Fruit fly (Drosophila melanogaster) whole organism, embryonic: Measurements from ENCODE around the gene CG10431.

Source experiments
- Adf1 ChIP-seq: fragments of 200-800 bp; sonication (Bioruptor generic); IDR thresholded peaks from 2 replicates; pipeline ENCODE4 v1.3.6; 2022; ENCODE audit warnings: missing biosample characterization, missing genetic modification characterization
- Atf3 ChIP-seq: fragments of 200-800 bp; sonication (Bioruptor generic); optimal IDR thresholded peaks from 3 replicates; lab custom pipeline; 2016; ENCODE audit warnings: missing biosample characterization, missing genetic modification characterization
- BtbVII ChIP-seq: fragments of 200-800 bp; sonication (Bioruptor generic); optimal IDR thresholded peaks from 3 replicates; lab custom pipeline; 2017; ENCODE audit warnings: missing biosample characterization, mild to moderate bottlenecking, missing genetic modification characterization
- CG10147 ChIP-seq: fragments of 200-800 bp; sonication (Bioruptor generic); optimal IDR thresholded peaks from 2 replicates; lab custom pipeline; 2019; ENCODE audit warnings: missing biosample characterization, mild to moderate bottlenecking, missing genetic modification characterization, moderate library complexity
- CG10565 ChIP-seq: fragments of 200-800 bp; sonication (Bioruptor generic); optimal IDR thresholded peaks from 3 replicates; lab custom pipeline; 2016; ENCODE audit warnings: missing biosample characterization, mild to moderate bottlenecking, missing genetic modification characterization
- CG11085 ChIP-seq: fragments of 200-800 bp; sonication (Bioruptor generic); IDR thresholded peaks from 2 replicates; pipeline ENCODE4 v1.3.6; 2022; ENCODE audit warnings: missing biosample characterization, missing genetic modification characterization
- CG11247 ChIP-seq: fragments of 200-800 bp; sonication (Bioruptor generic); IDR thresholded peaks from 2 replicates; pipeline ENCODE4 v1.3.6; 2022; ENCODE audit warnings: missing biosample characterization, missing genetic modification characterization
- CG12155 ChIP-seq: fragments of 200-800 bp; sonication (Bioruptor generic); optimal IDR thresholded peaks from 3 replicates; lab custom pipeline; 2016; ENCODE audit warnings: missing biosample characterization, missing genetic modification characterization
- CG13424 ChIP-seq: fragments of 200-800 bp; sonication (Bioruptor generic); optimal IDR thresholded peaks from 2 replicates; lab custom pipeline; 2019; ENCODE audit warnings: missing biosample characterization, mild to moderate bottlenecking, missing genetic modification characterization, moderate library complexity
- CG16815 ChIP-seq: fragments of 200-800 bp; sonication (Bioruptor generic); optimal IDR thresholded peaks from 3 replicates; lab custom pipeline; 2017; ENCODE audit warnings: missing biosample characterization, mild to moderate bottlenecking, missing genetic modification characterization
- CG17359 ChIP-seq: fragments of 200-800 bp; sonication (Bioruptor generic); optimal IDR thresholded peaks from 3 replicates; lab custom pipeline; 2018; ENCODE audit warnings: missing biosample characterization, mild to moderate bottlenecking, missing genetic modification characterization, moderate library complexity
- CG2129 ChIP-seq: fragments of 200-800 bp; sonication (Bioruptor generic); IDR thresholded peaks from 2 replicates; pipeline ENCODE4 v1.3.6; 2022; ENCODE audit warnings: missing biosample characterization, missing genetic modification characterization; ENCODE audit not compliant: partially characterized antibody
- CG3065 ChIP-seq: fragments of 200-800 bp; sonication (Bioruptor generic); optimal IDR thresholded peaks from 2 replicates; lab custom pipeline; 2016; ENCODE audit warnings: missing biosample characterization, missing genetic modification characterization
- CG3163 ChIP-seq: fragments of 200-800 bp; sonication (Bioruptor generic); optimal IDR thresholded peaks from 3 replicates; lab custom pipeline; 2016; ENCODE audit warnings: missing biosample characterization, missing genetic modification characterization
- CG34376 ChIP-seq: fragments of 200-800 bp; sonication (Bioruptor generic); optimal IDR thresholded peaks from 2 replicates; lab custom pipeline; 2018; ENCODE audit warnings: missing biosample characterization, mild to moderate bottlenecking, missing genetic modification characterization
- CG3838 ChIP-seq: fragments of 200-800 bp; sonication (Bioruptor generic); optimal IDR thresholded peaks from 3 replicates; lab custom pipeline; 2016; ENCODE audit warnings: missing biosample characterization, missing genetic modification characterization
- CG4404 ChIP-seq: fragments of 200-800 bp; sonication (Bioruptor generic); IDR thresholded peaks from 2 replicates; pipeline ENCODE4 v1.3.6; 2022; ENCODE audit warnings: missing biosample characterization, missing genetic modification characterization
- CG5953 ChIP-seq: fragments of 200-800 bp; sonication (Bioruptor generic); IDR thresholded peaks from 2 replicates; pipeline ENCODE4 v1.3.6; 2022; ENCODE audit warnings: missing biosample characterization, missing genetic modification characterization
- CG6175 ChIP-seq: fragments of 200-800 bp; sonication (Bioruptor generic); IDR thresholded peaks from 3 replicates; pipeline ENCODE4 v1.3.6; 2022; ENCODE audit warnings: missing biosample characterization, missing genetic modification characterization
- CG6791 ChIP-seq: fragments of 200-800 bp; sonication (Bioruptor generic); IDR thresholded peaks from 3 replicates; pipeline ENCODE4 v1.3.6; 2022; ENCODE audit warnings: missing biosample characterization, missing genetic modification characterization; ENCODE audit not compliant: partially characterized antibody
- CG6813 ChIP-seq: fragments of 200-800 bp; sonication (Bioruptor generic); optimal IDR thresholded peaks from 2 replicates; lab custom pipeline; 2017; ENCODE audit warnings: missing biosample characterization, missing genetic modification characterization, mild to moderate bottlenecking, moderate library complexity, missing genetic modification reagents
- CG7928 ChIP-seq: fragments of 200-800 bp; sonication (Bioruptor generic); optimal IDR thresholded peaks from 2 replicates; lab custom pipeline; 2017; ENCODE audit warnings: missing biosample characterization, mild to moderate bottlenecking, missing genetic modification characterization
- CG7987 ChIP-seq: fragments of 200-800 bp; sonication (Bioruptor generic); optimal IDR thresholded peaks from 2 replicates; lab custom pipeline; 2018; ENCODE audit warnings: missing biosample characterization, mild to moderate bottlenecking, missing genetic modification characterization, moderate library complexity
- ERR ChIP-seq: fragments of 200-800 bp; sonication (Bioruptor generic); optimal IDR thresholded peaks from 2 replicates; lab custom pipeline; 2016; ENCODE audit warnings: missing biosample characterization, missing genetic modification characterization
- Eip74EF ChIP-seq, 2 experiments: fragments of 200-800 bp in 1 of 2; fragments of >200 bp in 1 of 2; sonication (Bioruptor generic) in 1 of 2; optimal IDR thresholded peaks; 2 replicates each; lab custom pipeline; 2017 to 2019; ENCODE audit warnings: missing biosample characterization in 2 of 2, missing genetic modification characterization in 2 of 2, mild to moderate bottlenecking in 1 of 2, moderate library complexity in 1 of 2
- HLH3B ChIP-seq: fragments of 200-800 bp; sonication (Bioruptor generic); IDR thresholded peaks from 2 replicates; pipeline ENCODE4 v1.3.6; 2022; ENCODE audit warnings: missing biosample characterization, missing genetic modification characterization
- HmgZ ChIP-seq: fragments of 200-800 bp; sonication (Bioruptor generic); optimal IDR thresholded peaks from 2 replicates; lab custom pipeline; 2018; ENCODE audit warnings: missing biosample characterization, mild to moderate bottlenecking, missing genetic modification characterization
- Kr ChIP-seq: fragments of 200-800 bp; sonication (Bioruptor generic); optimal IDR thresholded peaks from 2 replicates; lab custom pipeline; 2017; ENCODE audit warnings: missing biosample characterization, mild to moderate bottlenecking, missing genetic modification characterization
- MTF-1 ChIP-seq: fragments of 200-800 bp; sonication (Bioruptor generic); optimal IDR thresholded peaks from 2 replicates; lab custom pipeline; 2018; ENCODE audit warnings: missing biosample characterization, mild to moderate bottlenecking, missing genetic modification characterization, borderline replicate concordance
- Max ChIP-seq: fragments of 200-800 bp; sonication (Bioruptor generic); optimal IDR thresholded peaks from 2 replicates; lab custom pipeline; 2016; ENCODE audit warnings: missing biosample characterization, mild to moderate bottlenecking, missing genetic modification characterization
- Med ChIP-seq: fragments of 200-800 bp; sonication (Bioruptor generic); peaks from one replicate; lab custom pipeline; 2016; ENCODE audit warnings: missing biosample characterization, missing genetic modification characterization, mild to moderate bottlenecking, inconsistent platforms, moderate library complexity
- NK7.1 ChIP-seq: fragments of 200-800 bp; sonication (Bioruptor generic); optimal IDR thresholded peaks from 3 replicates; lab custom pipeline; 2016; ENCODE audit warnings: missing biosample characterization, missing genetic modification characterization
- Opbp ChIP-seq: fragments of 200-800 bp; sonication (Bioruptor generic); IDR thresholded peaks from 3 replicates; pipeline ENCODE4 v1.3.6; 2022; ENCODE audit warnings: missing biosample characterization, missing genetic modification characterization; ENCODE audit not compliant: partially characterized antibody
- Optix ChIP-seq: fragments of 200-800 bp; sonication (Bioruptor generic); IDR thresholded peaks from 3 replicates; pipeline ENCODE4 v1.3.6; 2022; ENCODE audit warnings: missing biosample characterization, missing genetic modification characterization
- Ptx1 ChIP-seq: fragments of 200-800 bp; sonication (Bioruptor generic); IDR thresholded peaks from 2 replicates; pipeline ENCODE4 v1.3.6; 2022; ENCODE audit warnings: missing biosample characterization, missing genetic modification characterization
- Side ChIP-seq: fragments of 200-800 bp; sonication (Bioruptor generic); optimal IDR thresholded peaks from 2 replicates; lab custom pipeline; 2016; ENCODE audit warnings: missing biosample characterization, missing genetic modification characterization
- ab ChIP-seq: fragments of 200-800 bp; sonication (Bioruptor generic); optimal IDR thresholded peaks from 2 replicates; lab custom pipeline; 2016; ENCODE audit warnings: missing biosample characterization, missing genetic modification characterization
- amos ChIP-seq: fragments of 200-800 bp; sonication (Bioruptor generic); IDR thresholded peaks from 2 replicates; pipeline ENCODE4 v1.3.6; 2022; ENCODE audit warnings: missing biosample characterization, missing genetic modification characterization; ENCODE audit not compliant: partially characterized antibody
- ase ChIP-seq: fragments of 200-800 bp; sonication (Bioruptor generic); IDR thresholded peaks from 3 replicates; pipeline ENCODE4 v1.3.6; 2022; ENCODE audit warnings: missing biosample characterization, missing genetic modification characterization
- az2 ChIP-seq: fragments of 200-800 bp; sonication (Bioruptor generic); optimal IDR thresholded peaks from 3 replicates; lab custom pipeline; 2016; ENCODE audit warnings: missing biosample characterization, missing genetic modification characterization
- bigmax ChIP-seq: fragments of 200-800 bp; sonication (Bioruptor generic); optimal IDR thresholded peaks from 2 replicates; lab custom pipeline; 2018; ENCODE audit warnings: missing biosample characterization, mild to moderate bottlenecking, missing genetic modification characterization
- ci ChIP-seq: fragments of 200-800 bp; sonication (Bioruptor generic); IDR thresholded peaks from 3 replicates; pipeline ENCODE4 v1.3.6; 2022; ENCODE audit warnings: missing biosample characterization, missing genetic modification characterization
- cwo ChIP-seq: fragments of 200-800 bp; sonication (Bioruptor generic); optimal IDR thresholded peaks from 3 replicates; lab custom pipeline; 2017; ENCODE audit warnings: missing biosample characterization, missing genetic modification characterization, mild to moderate bottlenecking, moderate library complexity, missing genetic modification reagents
- exex ChIP-seq: fragments of 200-800 bp; sonication (Bioruptor generic); optimal IDR thresholded peaks from 4 replicates; lab custom pipeline; 2018; ENCODE audit warnings: missing biosample characterization, mild to moderate bottlenecking, missing genetic modification characterization, moderate library complexity
- fu2 ChIP-seq: fragments of 200-800 bp; sonication (Bioruptor generic); optimal IDR thresholded peaks from 2 replicates; lab custom pipeline; 2016; ENCODE audit warnings: missing biosample characterization, missing genetic modification characterization
- grau ChIP-seq: fragments of 200-800 bp; optimal IDR thresholded peaks from 3 replicates; lab custom pipeline; 2019; ENCODE audit warnings: missing biosample characterization, mild to moderate bottlenecking, missing genetic modification characterization, moderate library complexity
- hkb ChIP-seq, 2 experiments: fragments of 200-800 bp in 1 of 2; fragments of >200 bp in 1 of 2; sonication (Bioruptor generic) in 1 of 2; IDR thresholded peaks in 1 of 2; optimal IDR thresholded peaks in 1 of 2; 2 replicates each; pipeline versions ENCODE4 v1.3.6 to Lab custom; 2017 to 2022; ENCODE audit warnings: missing biosample characterization in 1 of 2, missing genetic modification characterization in 1 of 2
- repo ChIP-seq: fragments of 200-800 bp; sonication (Bioruptor generic); optimal IDR thresholded peaks from 2 replicates; lab custom pipeline; 2016; ENCODE audit warnings: missing biosample characterization, missing genetic modification characterization
- rib ChIP-seq: fragments of 200-800 bp; sonication (Bioruptor generic); IDR thresholded peaks from 2 replicates; pipeline ENCODE4 v1.3.6; 2022; ENCODE audit warnings: missing biosample characterization, missing genetic modification characterization
- sug ChIP-seq: fragments of 200-800 bp; optimal IDR thresholded peaks from 2 replicates; lab custom pipeline; 2019; ENCODE audit warnings: missing biosample characterization, mild to moderate bottlenecking, missing genetic modification characterization, moderate library complexity
- ttk ChIP-seq: fragments of 200-800 bp; sonication (Bioruptor generic); IDR thresholded peaks from 2 replicates; pipeline ENCODE4 v2.1.2; 2022; ENCODE audit warnings: missing biosample characterization, missing genetic modification characterization

CG10431 gene

dm6 chr2L:18955666-18956065, 18.8 kb upstream of the CG10431 start:
- TF ChIP-seq cwo (peak; percentile 19), MTF-1 (GFP tag; lab: Kevin White, UChicago) (no peak), Opbp (GFP tag; lab: Robert Waterston, UW) (no peak), exex (tag; lab: Kevin White, UChicago) (peak; percentile 46), BtbVII (GFP tag; lab: Kevin White, UChicago) (no peak), CG34376 (GFP tag; lab: Kevin White, UChicago) (peak; percentile 86), ase (GFP tag; lab: Robert Waterston, UW) (no peak), CG7987 (GFP tag; lab: Kevin White, UChicago) (peak; percentile 24), ttk (GFP tag; lab: Robert Waterston, UW) (no peak), fu2 (no peak), CG4404 (GFP tag; lab: Robert Waterston, UW) (no peak), rib (peak; percentile 68), CG11085 (GFP tag; lab: Robert Waterston, UW) (no peak), CG6791 (GFP tag; lab: Robert Waterston, UW) (no peak), amos (GFP tag; lab: Robert Waterston, UW) (0 out of 2 replicates have a peak, but pooled peaks have one; percentile 4), HmgZ (no peak), az2 (no peak), Kr (GFP tag; lab: Kevin White, UChicago) (no peak), CG10147 (no peak), Med (GFP tag; lab: Kevin White, UChicago) (peak; percentile 63), ab (GFP tag; lab: Kevin White, UChicago) (no peak), CG16815 (GFP tag; lab: Kevin White, UChicago) (no peak), ERR (GFP tag; lab: Kevin White, UChicago) (no peak), NK7.1 (GFP tag; lab: Kevin White, UChicago) (no peak), ci (GFP tag; lab: Robert Waterston, UW) (0 out of 3 replicates have a peak, but pooled peaks have one; percentile 10), Adf1 (no peak), repo (GFP tag; lab: Kevin White, UChicago) (no peak), Optix (0 out of 3 replicates have a peak, but pooled peaks have one; percentile 32), CG6175 (GFP tag; lab: Robert Waterston, UW) (no peak), CG10565 (GFP tag; lab: Kevin White, UChicago) (no peak), sug (peak; percentile 82), CG3838 (no peak)
- TF ChIP-seq, all 482 proteins: peak for 10

dm6 chr2L:18957142-18957674, 17.3 kb upstream of the CG10431 start, which contains the start of gene Bhmt:
Bhmt (minus strand) TSS chr2L:18957311.
- TF ChIP-seq bigmax (GFP tag; lab: Kevin White, UChicago) (no peak), CG2129 (no peak), CG12155 (GFP tag; lab: Kevin White, UChicago) (peak; percentile 34), CG6813 (peak; percentile 60), ase (GFP tag; lab: Robert Waterston, UW) (peak; percentile 25; the same call in 1 of the 3 replicates), CG7928 (GFP tag; lab: Kevin White, UChicago) (peak; percentile 6), grau (tag; lab: Kevin White, UChicago) (peak; percentile 96), Eip74EF (GFP tag; optimal IDR thresholded peaks at IDR 0.05; lab: Kevin White, UChicago) (peak in 1 of 2 experiments; percentile 47), CG5953 (GFP tag; lab: Robert Waterston, UW) (no peak), Max (GFP tag; lab: Kevin White, UChicago) (peak; percentile 20), CG13424 (peak; percentile 58), HLH3B (GFP tag; lab: Robert Waterston, UW) (peak; percentile 68), Side (GFP tag; lab: Kevin White, UChicago) (no peak), hkb (optimal IDR thresholded peaks at IDR 0.05; lab: Kevin White, UChicago) (no peak), hkb (GFP tag; IDR thresholded peaks at IDR 0.05; lab: Robert Waterston, UW) (peak; percentile 73), CG3163 (GFP tag; lab: Kevin White, UChicago) (no peak), Ptx1 (GFP tag; lab: Robert Waterston, UW) (peak; percentile 78), CG17359 (tag; lab: Kevin White, UChicago) (peak; percentile 56), CG11247 (GFP tag; lab: Robert Waterston, UW) (peak; percentile 74), CG3065 (GFP tag; lab: Kevin White, UChicago) (no peak), Atf3 (GFP tag; lab: Kevin White, UChicago) (no peak)
